Worm (Caenorhabditis elegans) whole organism, late embryonic: ENCODE results near the gene daam-1.

Experiments
- F13H6.1 ChIP-seq: sonication (generic microtip); optimal IDR thresholded peaks from 2 replicates; lab custom pipeline; 2016; ENCODE audit warnings: missing genetic modification characterization, missing compliant biosample characterization
- T23F11.4 ChIP-seq: fragments of 200-800 bp; sonication (Bioruptor generic); optimal IDR thresholded peaks from 2 replicates; lab custom pipeline; 2018; ENCODE audit warnings: mild to moderate bottlenecking, missing genetic modification characterization, missing compliant biosample characterization
- Y22D7AL.16 ChIP-seq: sonication (generic microtip); optimal IDR thresholded peaks from 2 replicates; lab custom pipeline; 2016; ENCODE audit warnings: missing genetic modification characterization, missing compliant biosample characterization
- ceh-18 ChIP-seq: sonication (generic microtip); optimal IDR thresholded peaks from 2 replicates; lab custom pipeline; 2016; ENCODE audit warnings: missing genetic modification characterization, missing compliant biosample characterization
- ceh-19 ChIP-seq: fragments of 200-800 bp; sonication (Bioruptor generic); optimal IDR thresholded peaks from 2 replicates; lab custom pipeline; 2018; ENCODE audit warnings: mild to moderate bottlenecking, missing genetic modification characterization, missing compliant biosample characterization
- ceh-22 ChIP-seq: sonication (generic microtip); optimal IDR thresholded peaks from 2 replicates; lab custom pipeline; 2017; ENCODE audit warnings: missing biosample characterization, missing genetic modification characterization
- ceh-24 ChIP-seq: sonication (generic microtip); optimal IDR thresholded peaks from 2 replicates; lab custom pipeline; 2016; ENCODE audit warnings: mild to moderate bottlenecking, missing genetic modification characterization, missing compliant biosample characterization
- ceh-31 ChIP-seq: sonication (generic microtip); optimal IDR thresholded peaks from 2 replicates; lab custom pipeline; 2016; ENCODE audit warnings: missing genetic modification characterization, missing compliant biosample characterization
- ceh-34 ChIP-seq: sonication (generic microtip); optimal IDR thresholded peaks from 2 replicates; lab custom pipeline; 2016; ENCODE audit warnings: mild to moderate bottlenecking, missing genetic modification characterization, missing compliant biosample characterization
- ceh-48 ChIP-seq: sonication (generic microtip); optimal IDR thresholded peaks from 2 replicates; lab custom pipeline; 2016; ENCODE audit warnings: missing genetic modification characterization, inconsistent platforms, missing compliant biosample characterization
- ceh-6 ChIP-seq: fragments of 200-800 bp; sonication (Bioruptor generic); optimal IDR thresholded peaks from 2 replicates; lab custom pipeline; 2018; ENCODE audit warnings: mild to moderate bottlenecking, missing genetic modification characterization, missing compliant biosample characterization
- che-1 ChIP-seq: sonication (generic microtip); optimal IDR thresholded peaks from 2 replicates; lab custom pipeline; 2016; ENCODE audit warnings: mild to moderate bottlenecking, missing genetic modification characterization, missing compliant biosample characterization
- dve-1 ChIP-seq: sonication (generic microtip); optimal IDR thresholded peaks from 2 replicates; lab custom pipeline; 2017; ENCODE audit warnings: antibody characterized with exemption, mild to moderate bottlenecking, missing genetic modification characterization, missing compliant biosample characterization
- elt-2 ChIP-seq: sonication (generic microtip); optimal IDR thresholded peaks from 2 replicates; lab custom pipeline; 2016; ENCODE audit warnings: missing genetic modification reagents, missing genetic modification characterization, missing compliant biosample characterization
- elt-4 ChIP-seq: sonication (generic microtip); optimal IDR thresholded peaks from 2 replicates; lab custom pipeline; 2016; ENCODE audit warnings: missing genetic modification characterization, missing compliant biosample characterization
- ets-4 ChIP-seq: sonication (generic microtip); optimal IDR thresholded peaks from 2 replicates; lab custom pipeline; 2016; ENCODE audit warnings: missing genetic modification characterization, missing compliant biosample characterization
- eyg-1 ChIP-seq: sonication (generic microtip); optimal IDR thresholded peaks from 2 replicates; lab custom pipeline; 2016; ENCODE audit warnings: missing genotype, missing genetic modification characterization, missing compliant biosample characterization
- fax-1 ChIP-seq: sonication (generic microtip); optimal IDR thresholded peaks from 2 replicates; lab custom pipeline; 2016; ENCODE audit warnings: missing genotype, missing genetic modification characterization, missing compliant biosample characterization
- fkh-6 ChIP-seq: sonication (generic microtip); optimal IDR thresholded peaks from 2 replicates; lab custom pipeline; 2016; ENCODE audit warnings: missing genetic modification characterization, missing compliant biosample characterization
- gmeb-2 ChIP-seq: sonication (generic microtip); optimal IDR thresholded peaks from 2 replicates; lab custom pipeline; 2016; ENCODE audit warnings: missing genetic modification characterization, inconsistent platforms, missing compliant biosample characterization
- hlh-13 ChIP-seq: fragments of 200-800 bp; sonication (Bioruptor generic); optimal IDR thresholded peaks from 2 replicates; lab custom pipeline; 2018; ENCODE audit warnings: mild to moderate bottlenecking, missing genetic modification characterization, missing compliant biosample characterization
- hlh-30 ChIP-seq: sonication (generic microtip); optimal IDR thresholded peaks from 2 replicates; lab custom pipeline; 2017; ENCODE audit warnings: antibody characterized with exemption, missing genetic modification characterization, missing compliant biosample characterization; ENCODE audit not compliant: insufficient read depth
- hlh-6 ChIP-seq: sonication (generic microtip); optimal IDR thresholded peaks from 2 replicates; lab custom pipeline; 2016; ENCODE audit warnings: missing genotype, missing genetic modification characterization, missing compliant biosample characterization
- lim-6 ChIP-seq: sonication (generic microtip); optimal IDR thresholded peaks from 2 replicates; lab custom pipeline; 2016; ENCODE audit warnings: missing genetic modification characterization, missing compliant biosample characterization
- lin-11 ChIP-seq: fragments of 200-800 bp; sonication (Bioruptor generic); optimal IDR thresholded peaks from 2 replicates; lab custom pipeline; 2018; ENCODE audit warnings: mild to moderate bottlenecking, missing genetic modification characterization, missing compliant biosample characterization
- mec-3 ChIP-seq: sonication (generic microtip); optimal IDR thresholded peaks from 2 replicates; lab custom pipeline; 2016; ENCODE audit warnings: borderline replicate concordance, missing genetic modification characterization, missing compliant biosample characterization
- nfya-1 ChIP-seq: sonication (generic microtip); optimal IDR thresholded peaks from 2 replicates; lab custom pipeline; 2017; ENCODE audit warnings: missing genetic modification characterization, mild to moderate bottlenecking, missing compliant biosample characterization, antibody characterized with exemption, moderate library complexity
- nhr-11 ChIP-seq: fragments of 150-350 bp; optimal IDR thresholded peaks from 2 replicates; lab custom pipeline; 2014; ENCODE audit warnings: missing biosample characterization, missing genetic modification characterization
- nhr-232 ChIP-seq: sonication (generic microtip); optimal IDR thresholded peaks from 2 replicates; lab custom pipeline; 2016; ENCODE audit warnings: missing genetic modification characterization, missing compliant biosample characterization
- npax-4 ChIP-seq: sonication (generic microtip); optimal IDR thresholded peaks from 2 replicates; lab custom pipeline; 2016; ENCODE audit warnings: missing genetic modification characterization, missing compliant biosample characterization
- odd-2 ChIP-seq: sonication (generic microtip); optimal IDR thresholded peaks from 2 replicates; lab custom pipeline; 2017; ENCODE audit warnings: antibody characterized with exemption, mild to moderate bottlenecking, missing genetic modification characterization, missing compliant biosample characterization
- pha-4 ChIP-seq: fragments of 150-350 bp; optimal IDR thresholded peaks from 2 replicates; lab custom pipeline; 2018; ENCODE audit warnings: missing biosample characterization, missing genetic modification reagents, missing genetic modification characterization
- pqm-1 ChIP-seq: sonication (generic microtip); optimal IDR thresholded peaks from 2 replicates; lab custom pipeline; 2016; ENCODE audit warnings: missing genetic modification characterization, missing compliant biosample characterization
- pros-1 ChIP-seq: fragments of 150-350 bp; optimal IDR thresholded peaks from 2 replicates; lab custom pipeline; 2014; ENCODE audit warnings: missing biosample characterization, missing genetic modification reagents, missing genetic modification characterization
- ref-2 ChIP-seq: sonication (generic microtip); optimal IDR thresholded peaks from 2 replicates; lab custom pipeline; 2016; ENCODE audit warnings: missing genetic modification characterization, missing compliant biosample characterization
- rnt-1 ChIP-seq: sonication (generic microtip); optimal IDR thresholded peaks from 2 replicates; lab custom pipeline; 2016; ENCODE audit warnings: missing genetic modification characterization, missing compliant biosample characterization
- sox-2 ChIP-seq: fragments of 200-800 bp; sonication (Bioruptor generic); IDR thresholded peaks from 2 replicates; pipeline ENCODE4 v1.3.6; 2022; ENCODE audit warnings: missing genetic modification reagents, missing genetic modification characterization, missing compliant biosample characterization
- sox-4 ChIP-seq: sonication (generic microtip); optimal IDR thresholded peaks from 2 replicates; lab custom pipeline; 2017; ENCODE audit warnings: mild to moderate bottlenecking, missing genetic modification characterization, inconsistent platforms, missing compliant biosample characterization
- syd-9 ChIP-seq: sonication (generic microtip); optimal IDR thresholded peaks from 2 replicates; lab custom pipeline; 2016; ENCODE audit warnings: mild to moderate bottlenecking, missing genetic modification characterization, moderate library complexity, missing compliant biosample characterization
- tbx-2 ChIP-seq: sonication (generic microtip); optimal IDR thresholded peaks from 2 replicates; lab custom pipeline; 2016; ENCODE audit warnings: missing genetic modification characterization, missing compliant biosample characterization
- tbx-7 ChIP-seq: sonication (generic microtip); optimal IDR thresholded peaks from 2 replicates; lab custom pipeline; 2016; ENCODE audit warnings: missing genotype, missing genetic modification characterization, missing compliant biosample characterization
- unc-42 ChIP-seq: sonication (generic microtip); optimal IDR thresholded peaks from 2 replicates; lab custom pipeline; 2016; ENCODE audit warnings: missing genotype, missing genetic modification characterization, missing compliant biosample characterization
- unc-55 ChIP-seq: sonication (generic microtip); optimal IDR thresholded peaks from 2 replicates; lab custom pipeline; 2017; ENCODE audit warnings: missing biosample characterization, missing genetic modification reagents, missing genetic modification characterization
- unc-86 ChIP-seq: sonication (generic microtip); optimal IDR thresholded peaks from 2 replicates; lab custom pipeline; 2016; ENCODE audit warnings: missing genetic modification characterization, missing compliant biosample characterization
- ztf-16 ChIP-seq: sonication (generic microtip); optimal IDR thresholded peaks from 2 replicates; lab custom pipeline; 2017; ENCODE audit warnings: missing genetic modification characterization, missing compliant biosample characterization

Gene daam-1

ce11 chrV:53286-53685 is 30.3 kb downstream of the daam-1 start (continued):
- TF ChIP-seq ref-2 (peak; percentile 21), che-1 (tag; lab: Kevin White, UChicago) (peak; percentile 84), Y22D7AL.16 (tag; lab: Kevin White, UChicago) (peak; percentile 85), sox-4 (peak; percentile 84), rnt-1 (peak; percentile 47), T23F11.4 (GFP tag; lab: Kevin White, UChicago) (peak; percentile 81), fax-1 (tag; lab: Kevin White, UChicago) (peak; percentile 34), mec-3 (tag; lab: Kevin White, UChicago) (peak; percentile 69), ztf-16 (tag; lab: Kevin White, UChicago) (peak; percentile 50), hlh-6 (tag; lab: Kevin White, UChicago) (peak; percentile 85), unc-42 (tag; lab: Kevin White, UChicago) (no peak), tbx-7 (tag; lab: Kevin White, UChicago) (no peak), ceh-48 (tag; lab: Kevin White, UChicago) (peak; percentile 71), nfya-1 (tag; lab: Kevin White, UChicago) (peak; percentile 18), unc-55 (no peak), gmeb-2 (tag; lab: Kevin White, UChicago) (peak; percentile 82), fkh-6 (tag; lab: Kevin White, UChicago) (peak; percentile 76), ets-4 (tag; lab: Kevin White, UChicago) (peak; percentile 29), pros-1 (no peak), ceh-6 (peak; percentile 83), odd-2 (tag; lab: Kevin White, UChicago) (peak; percentile 32), sox-2 (peak; percentile 35), npax-4 (peak; percentile 44), elt-2 (tag; lab: Kevin White, UChicago) (peak; percentile 73), nhr-11 (no peak), hlh-13 (GFP tag; lab: Kevin White, UChicago) (peak; percentile 87), nhr-232 (tag; lab: Kevin White, UChicago) (peak; percentile 60), eyg-1 (tag; lab: Kevin White, UChicago) (no peak)

DNA sequence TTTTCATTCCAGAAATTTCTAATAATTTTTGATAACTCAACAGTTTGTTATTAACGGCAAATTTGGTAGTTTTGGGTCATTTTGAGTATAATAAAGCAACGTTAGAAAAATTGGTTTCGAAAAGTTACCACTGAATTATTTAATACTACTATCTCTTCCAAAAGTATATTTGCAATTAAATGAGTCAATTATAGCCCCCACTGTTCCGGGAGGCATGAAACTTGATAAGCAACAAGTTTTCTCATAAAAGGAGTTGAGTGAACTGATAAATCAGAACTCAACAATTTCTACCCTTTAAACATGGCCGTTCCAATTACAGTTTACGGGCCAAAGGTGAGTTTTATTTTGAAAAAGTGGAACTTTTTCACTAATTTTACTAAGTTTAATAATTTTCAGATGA is 35.0 kb downstream of the daam-1 start, which contains the start of gene B0348.1:
Gene B0348.1, plus strand, starts transcription at position 301 of the 400 bp plus-strand sequence.
- TF ChIP-seq che-1 (tag; lab: Kevin White, UChicago) (no peak), T23F11.4 (GFP tag; lab: Kevin White, UChicago) (no peak), ceh-24 (tag; lab: Kevin White, UChicago) (no peak), lin-11 (tag; lab: Kevin White, UChicago) (no peak), pros-1 (no peak), pqm-1 (no peak), elt-4 (tag; lab: Kevin White, UChicago) (no peak), lim-6 (no peak), nfya-1 (tag; lab: Kevin White, UChicago) (no peak), hlh-6 (tag; lab: Kevin White, UChicago) (no peak), dve-1 (tag; lab: Kevin White, UChicago) (no peak), npax-4 (no peak), pha-4 (no peak)

DNA sequence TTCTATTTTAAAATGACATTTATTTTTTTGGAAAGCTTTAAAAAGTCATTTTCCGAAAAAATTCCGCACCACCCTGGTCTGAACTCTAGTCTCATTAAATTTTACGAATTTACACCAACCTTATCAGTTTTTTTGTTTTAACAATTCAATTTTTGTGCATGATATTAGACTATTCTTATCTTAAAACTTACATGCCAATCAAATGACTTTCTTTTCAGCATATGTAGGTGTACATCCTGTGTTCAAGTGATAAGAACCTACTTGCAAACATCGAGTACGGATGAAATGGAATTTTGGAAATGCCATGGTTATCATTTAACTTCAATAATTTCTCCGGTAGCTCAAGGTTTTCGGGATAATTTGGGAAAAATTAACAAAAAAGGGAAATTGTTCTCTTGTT is 35.8 kb downstream of the daam-1 start:
- peak; percentile 67 for TF ChIP-seq elt-2 (tag; lab: Kevin White, UChicago)
- TF ChIP-seq syd-9 (tag; lab: Kevin White, UChicago), result no peak
- TF ChIP-seq ceh-22 (tag; lab: Kevin White, UChicago), result no peak

DNA sequence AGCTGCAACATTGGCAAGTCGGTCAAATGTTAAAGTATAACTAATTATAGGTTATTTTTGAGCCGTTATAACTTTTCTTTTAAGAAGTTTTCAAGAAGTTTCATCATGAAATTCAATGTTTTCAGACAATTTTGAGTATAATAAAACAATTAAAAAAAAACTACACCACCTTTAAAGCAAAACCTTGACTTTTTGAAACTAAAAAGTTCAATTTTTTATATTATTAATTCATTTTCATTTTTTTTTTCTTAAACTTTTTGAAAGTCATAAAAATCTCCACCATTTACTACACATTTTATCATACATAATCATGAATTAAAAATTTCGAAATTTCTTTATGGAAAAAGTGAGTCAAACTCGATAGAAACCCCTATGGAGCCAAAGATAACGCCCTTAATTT is 38.6 kb downstream of the daam-1 start, which contains the start of gene B0348.2:
Gene B0348.2, plus strand, starts transcription at position 301 of the 400 bp plus-strand sequence.
- TF ChIP-seq mec-3 (tag; lab: Kevin White, UChicago), result no peak
- TF ChIP-seq ztf-16 (tag; lab: Kevin White, UChicago), result no peak
- TF ChIP-seq lim-6, result no peak
- TF ChIP-seq odd-2 (tag; lab: Kevin White, UChicago), result no peak
- no peak for TF ChIP-seq hlh-30
- TF ChIP-seq unc-86, result no peak
- no peak for TF ChIP-seq sox-2
- no peak for TF ChIP-seq pros-1
- TF ChIP-seq ceh-19 (GFP tag; lab: Kevin White, UChicago), result no peak
- TF ChIP-seq ceh-18, result no peak
- no peak for TF ChIP-seq ceh-31
- no peak for TF ChIP-seq F13H6.1 (tag; lab: Kevin White, UChicago)
- no peak for TF ChIP-seq tbx-2 (tag; lab: Kevin White, UChicago)
- no peak for TF ChIP-seq ceh-34 (tag; lab: Kevin White, UChicago)
- no peak for TF ChIP-seq ceh-6
